Worm (Caenorhabditis elegans) whole organism, late embryonic: ENCODE data around the gene lin-26.

Source experiments
- ama-1 ChIP-seq: fragments of 150-350 bp; optimal IDR thresholded peaks from 2 replicates; lab custom pipeline; 2014
- ceh-24 ChIP-seq: sonication (generic microtip); optimal IDR thresholded peaks from 2 replicates; lab custom pipeline; 2016; ENCODE audit warnings: mild to moderate bottlenecking, missing genetic modification characterization, missing compliant biosample characterization
- ceh-48 ChIP-seq: sonication (generic microtip); optimal IDR thresholded peaks from 2 replicates; lab custom pipeline; 2016; ENCODE audit warnings: missing genetic modification characterization, inconsistent platforms, missing compliant biosample characterization
- fkh-10 ChIP-seq: fragments of 150-350 bp; optimal IDR thresholded peaks from 2 replicates; lab custom pipeline; 2014; ENCODE audit warnings: missing biosample characterization, missing genetic modification reagents, missing genetic modification characterization
- fkh-6 ChIP-seq: sonication (generic microtip); optimal IDR thresholded peaks from 2 replicates; lab custom pipeline; 2016; ENCODE audit warnings: missing genetic modification characterization, missing compliant biosample characterization
- madf-2 ChIP-seq: sonication (generic microtip); optimal IDR thresholded peaks from 2 replicates; lab custom pipeline; 2017; ENCODE audit warnings: missing genetic modification characterization, missing compliant biosample characterization
- nfya-1 ChIP-seq: sonication (generic microtip); optimal IDR thresholded peaks from 2 replicates; lab custom pipeline; 2017; ENCODE audit warnings: missing genetic modification characterization, mild to moderate bottlenecking, missing compliant biosample characterization, antibody characterized with exemption, moderate library complexity
- pha-4 ChIP-seq: fragments of 150-350 bp; optimal IDR thresholded peaks from 2 replicates; lab custom pipeline; 2018; ENCODE audit warnings: missing biosample characterization, missing genetic modification reagents, missing genetic modification characterization
- pqm-1 ChIP-seq: sonication (generic microtip); optimal IDR thresholded peaks from 2 replicates; lab custom pipeline; 2016; ENCODE audit warnings: missing genetic modification characterization, missing compliant biosample characterization
- rnt-1 ChIP-seq: sonication (generic microtip); optimal IDR thresholded peaks from 2 replicates; lab custom pipeline; 2016; ENCODE audit warnings: missing genetic modification characterization, missing compliant biosample characterization
- sox-2 ChIP-seq: fragments of 200-800 bp; sonication (Bioruptor generic); IDR thresholded peaks from 2 replicates; pipeline ENCODE4 v1.3.6; 2022; ENCODE audit warnings: missing genetic modification reagents, missing genetic modification characterization, missing compliant biosample characterization

DNA sequence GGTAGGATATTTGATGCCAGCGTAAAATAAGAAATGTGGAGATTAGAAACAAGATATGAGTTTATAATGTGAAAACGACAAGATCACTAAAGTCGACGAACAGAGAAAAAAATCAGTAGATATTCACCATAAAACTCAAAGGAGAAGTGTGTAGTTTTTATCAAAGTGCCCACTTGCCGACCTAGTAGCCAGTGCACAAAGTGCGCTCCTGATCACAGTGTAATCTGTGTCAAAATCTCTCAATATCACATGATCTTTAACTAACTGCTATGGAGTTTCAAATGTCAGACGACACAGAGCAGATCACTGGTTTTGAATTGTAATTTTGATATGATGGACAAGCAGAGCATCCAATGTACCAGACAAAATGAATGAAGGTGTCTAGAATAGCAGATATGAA is 38.5 kb downstream of the lin-26 start:
- TF ChIP-seq sox-2 (GFP tag; lab: Robert Waterston, UW): no peak
- no peak for TF ChIP-seq ceh-48 (tag; lab: Kevin White, UChicago)
- TF ChIP-seq nfya-1 (tag; lab: Kevin White, UChicago): no peak
- TF ChIP-seq fkh-6 (tag; lab: Kevin White, UChicago): no peak
- no peak for TF ChIP-seq madf-2 (tag; lab: Kevin White, UChicago)
- no peak for TF ChIP-seq fkh-10
- no peak for TF ChIP-seq ceh-24 (tag; lab: Kevin White, UChicago)
- no peak for TF ChIP-seq pha-4 (tag; lab: Kevin White, UChicago)
- no peak for TF ChIP-seq ama-1
- no peak for TF ChIP-seq pqm-1 (tag; lab: Kevin White, UChicago)
- TF ChIP-seq rnt-1 (tag; lab: Kevin White, UChicago): no peak
